Fruit fly (Drosophila melanogaster) S2 (cell line): ENCODE results near the gene sim.

Source experiments
- CG8478 ChIP-seq: fragments of >200 bp; optimal IDR thresholded peaks from 2 replicates; lab custom pipeline; 2018
- CTCF ChIP-seq, 2 experiments: fragments of >200 bp; optimal IDR thresholded peaks; 2 replicates each; lab custom pipeline; 2018

- TF ChIP-seq CTCF (optimal IDR thresholded peaks at IDR 0.05; lab: Kevin White, UChicago) (no peak), CG8478 (lab: Kevin White, UChicago) (no peak)
Observed at dm6 chr3R:13012990-13013389, 44.6 kb upstream of the sim start.
